Worm (Caenorhabditis elegans) whole organism, L1 larva: Measurements from ENCODE around the gene T08B1.1.

Source experiments
- ama-1 ChIP-seq: fragments of 150-350 bp; optimal IDR thresholded peaks from 2 replicates; lab custom pipeline; 2014
- ceh-8 ChIP-seq: fragments of 200-800 bp; sonication (Bioruptor generic); optimal IDR thresholded peaks from 2 replicates; lab custom pipeline; 2018; ENCODE audit warnings: mild to moderate bottlenecking, missing genetic modification characterization, moderate library complexity, missing compliant biosample characterization
- lin-14 ChIP-seq: fragments of 200-800 bp; sonication (Bioruptor generic); optimal IDR thresholded peaks from 2 replicates; lab custom pipeline; 2018; ENCODE audit warnings: mild to moderate bottlenecking, missing genetic modification characterization, moderate library complexity, missing compliant biosample characterization
- mab-9 ChIP-seq: fragments of 200-800 bp; sonication (Bioruptor generic); IDR thresholded peaks from 2 replicates; pipeline ENCODE4 v1.3.6; 2022; ENCODE audit warnings: missing genetic modification reagents, missing genetic modification characterization, missing compliant biosample characterization
- nhr-19 ChIP-seq: fragments of 200-800 bp; sonication (Bioruptor generic); conservative IDR thresholded peaks from 2 replicates; pipeline ENCODE4 v1.3.6; 2022; ENCODE audit warnings: missing genetic modification characterization, missing compliant biosample characterization
- nhr-47 ChIP-seq: sonication (generic microtip); optimal IDR thresholded peaks from 2 replicates; lab custom pipeline; 2016; ENCODE audit warnings: mild to moderate bottlenecking, missing genetic modification characterization, moderate library complexity, missing compliant biosample characterization
- tbx-2 ChIP-seq: sonication (generic microtip); optimal IDR thresholded peaks from 2 replicates; lab custom pipeline; 2016; ENCODE audit warnings: missing genetic modification characterization, missing compliant biosample characterization
- unc-30 ChIP-seq: sonication (generic microtip); optimal IDR thresholded peaks from 2 replicates; lab custom pipeline; 2017; ENCODE audit warnings: missing biosample characterization, missing genetic modification characterization

T08B1.1 gene

ce11 chrV:1935494-1935893 is 51.4 kb downstream of the T08B1.1 start:
- no peak for TF ChIP-seq unc-30 (tag; lab: Kevin White, UChicago)
- peak; percentile 5 for TF ChIP-seq nhr-47 (tag; lab: Kevin White, UChicago)
- TF ChIP-seq nhr-19: 0 out of 2 replicates have a peak, but pooled peaks have one; percentile 7
- TF ChIP-seq ama-1 (lab: Kevin White, UChicago): no peak
- TF ChIP-seq ceh-8 (GFP tag; lab: Kevin White, UChicago): peak; percentile 73
- TF ChIP-seq mab-9 (GFP tag; lab: Robert Waterston, UW): no peak
- peak; percentile 86 for TF ChIP-seq lin-14 (GFP tag; lab: Kevin White, UChicago)
- TF ChIP-seq tbx-2 (tag; lab: Kevin White, UChicago): peak; percentile 45
